Worm (Caenorhabditis elegans): Measurements from ENCODE around the gene che-11.

DNA sequence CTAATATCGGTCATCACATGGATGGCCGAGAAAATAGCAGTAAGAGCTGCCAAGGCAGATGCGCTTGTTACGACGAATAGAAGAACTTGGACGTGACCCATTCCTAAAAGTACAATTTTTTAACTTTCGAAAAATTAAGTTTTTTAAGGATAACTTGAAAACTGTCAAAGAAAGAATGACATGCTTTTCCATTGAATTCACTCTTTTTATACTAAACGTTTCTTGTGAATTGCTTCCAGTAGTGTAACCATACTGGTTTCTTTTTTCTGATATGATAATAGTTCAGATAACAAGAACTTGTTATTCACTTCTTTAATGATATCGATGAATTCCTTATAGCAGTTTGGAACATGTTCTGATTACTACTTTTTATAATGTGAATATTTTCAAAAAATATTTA, 17.1 kb upstream of the che-11 start, which contains the start of gene col-37:
- TF ChIP-seq hmg-4 (GFP tag; optimal IDR thresholded peaks at IDR 0.05) = no peak
- no peak for TF ChIP-seq ama-1 (optimal IDR thresholded peaks at IDR 0.05)
- no peak for TF ChIP-seq ets-7 (tag; optimal IDR thresholded peaks at IDR 0.05)
- no peak for TF ChIP-seq flt-1 (GFP tag; IDR thresholded peaks at IDR 0.05)
- no peak for TF ChIP-seq tra-4 (tag; optimal IDR thresholded peaks at IDR 0.05)
- TF ChIP-seq aly-1 (tag; optimal IDR thresholded peaks at IDR 0.05) = no peak
- TF ChIP-seq scrt-1 (GFP tag; IDR thresholded peaks at IDR 0.05) = no peak
- no peak for TF ChIP-seq pes-1 (GFP tag; IDR thresholded peaks at IDR 0.05)
- no peak for TF ChIP-seq ceh-36 (tag; optimal IDR thresholded peaks at IDR 0.05)
- no peak for TF ChIP-seq ceh-13 (GFP tag; optimal IDR thresholded peaks at IDR 0.05)
- TF ChIP-seq F13C5.2 (tag; optimal IDR thresholded peaks at IDR 0.05) = no peak
- TF ChIP-seq tbx-11 (GFP tag; IDR thresholded peaks at IDR 0.05) = no peak
